Worm (Caenorhabditis elegans) whole organism, dauer: Measurements from ENCODE around the gene Y14H12B.1.

Source experiments
- unc-62 ChIP-seq: sonication (generic microtip); optimal IDR thresholded peaks from 2 replicates; lab custom pipeline; 2017; ENCODE audit warnings: missing biosample characterization, missing genetic modification reagents, missing genetic modification characterization

Gene Y14H12B.1

DNA sequence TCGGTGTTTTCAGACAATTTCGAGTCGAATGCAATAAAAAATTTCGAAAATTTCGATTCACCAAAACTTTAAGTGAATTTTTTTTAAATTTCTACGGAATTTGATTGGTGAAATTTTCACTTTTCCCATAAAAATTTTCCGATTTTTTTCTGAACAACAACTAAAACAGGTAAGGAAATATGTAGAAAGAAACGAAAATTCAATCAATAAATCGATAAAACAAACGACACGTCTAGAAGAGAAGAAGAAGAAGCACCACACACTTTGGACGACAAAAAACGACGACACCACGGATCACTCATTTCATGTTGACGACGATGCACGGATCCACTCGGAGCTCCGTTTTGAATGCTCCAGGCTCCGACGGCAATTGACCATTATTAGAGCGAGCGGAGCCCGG is 11.6 kb upstream of the Y14H12B.1 start:
- no peak for TF ChIP-seq unc-62 (GFP tag; lab: Kevin White, UChicago)

DNA sequence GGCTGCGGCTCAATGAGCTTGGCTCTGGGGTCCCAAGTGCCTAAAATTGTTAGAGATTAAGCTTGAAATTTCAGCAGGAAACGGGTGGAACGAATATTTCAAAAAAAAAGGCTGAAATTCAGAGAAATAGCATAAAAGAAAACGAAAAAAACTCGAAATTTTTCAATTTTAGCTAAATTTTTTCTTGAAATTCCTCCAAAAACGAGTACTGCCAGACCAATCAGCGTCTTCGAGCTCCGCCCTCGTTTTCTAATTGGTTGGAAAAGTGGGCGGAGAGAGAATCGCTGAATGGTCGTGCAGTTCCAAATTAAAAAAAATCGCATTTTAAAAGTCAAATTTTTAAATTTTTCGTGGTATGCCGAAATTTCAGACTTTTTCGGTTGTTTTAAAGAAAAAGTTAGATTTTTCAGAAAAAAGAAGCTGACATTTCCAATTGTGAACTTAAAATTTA is 6.3 kb upstream of the Y14H12B.1 start, which contains the start of gene plpp-1.1:
plpp-1.1 (minus strand) TSS at position 51 of the 451 bp plus-strand sequence.
- TF ChIP-seq unc-62 (GFP tag; lab: Kevin White, UChicago) = no peak

DNA sequence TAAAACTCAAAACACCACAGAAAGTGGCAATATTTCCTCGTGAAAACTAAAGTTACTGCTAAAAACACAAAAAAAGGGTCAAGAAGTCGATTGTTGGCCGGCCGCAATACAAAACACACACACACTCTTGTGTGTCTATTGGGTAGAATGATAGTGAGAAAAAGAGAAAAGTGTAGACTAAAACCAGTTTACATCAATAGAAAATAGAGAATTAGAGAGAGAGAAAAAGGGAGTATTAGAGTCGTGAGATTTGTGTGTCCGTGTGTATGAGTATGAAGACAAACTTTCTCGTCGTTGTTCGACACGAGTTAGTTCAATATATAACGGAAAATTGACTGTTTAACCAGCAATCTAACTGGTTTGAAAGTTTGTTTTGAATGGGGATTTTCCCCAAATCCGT is 4.8 kb upstream of the Y14H12B.1 start:
- TF ChIP-seq unc-62 (GFP tag; lab: Kevin White, UChicago) = no peak

DNA sequence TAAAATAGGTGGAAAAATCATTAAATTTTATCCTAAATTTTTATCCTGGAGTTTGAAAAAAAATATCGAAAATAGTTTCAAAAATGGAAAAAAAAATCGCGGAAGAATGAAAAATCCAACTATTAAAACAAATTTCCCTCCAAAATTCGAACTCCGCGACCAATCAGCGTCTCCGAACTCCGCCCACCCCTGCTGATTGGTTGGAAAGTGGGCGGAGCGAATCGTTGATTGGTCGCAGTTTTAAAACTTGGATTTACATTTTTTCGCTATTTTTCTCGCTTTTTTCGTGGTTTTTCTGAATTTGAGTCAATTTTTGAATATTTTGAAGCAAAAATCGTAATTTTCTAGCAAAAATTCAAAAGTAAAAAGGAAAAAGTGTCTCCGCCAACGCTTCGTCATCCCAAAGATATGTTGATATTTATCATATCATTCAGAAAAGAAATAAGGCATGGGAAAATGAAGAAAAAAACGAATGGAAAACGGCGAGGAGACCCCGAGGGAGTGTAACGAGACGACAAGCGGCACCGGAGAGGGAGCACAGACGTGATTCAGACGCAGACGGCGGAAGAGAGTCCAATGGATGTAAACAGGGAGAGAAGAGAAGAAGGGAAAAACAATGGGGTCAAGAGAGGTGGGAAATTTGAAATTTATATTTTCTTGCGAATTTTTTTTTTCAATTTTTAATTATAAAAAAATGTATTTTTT is 3.6 kb upstream of the Y14H12B.1 start:
- TF ChIP-seq unc-62 (GFP tag; lab: Kevin White, UChicago) = no peak

DNA sequence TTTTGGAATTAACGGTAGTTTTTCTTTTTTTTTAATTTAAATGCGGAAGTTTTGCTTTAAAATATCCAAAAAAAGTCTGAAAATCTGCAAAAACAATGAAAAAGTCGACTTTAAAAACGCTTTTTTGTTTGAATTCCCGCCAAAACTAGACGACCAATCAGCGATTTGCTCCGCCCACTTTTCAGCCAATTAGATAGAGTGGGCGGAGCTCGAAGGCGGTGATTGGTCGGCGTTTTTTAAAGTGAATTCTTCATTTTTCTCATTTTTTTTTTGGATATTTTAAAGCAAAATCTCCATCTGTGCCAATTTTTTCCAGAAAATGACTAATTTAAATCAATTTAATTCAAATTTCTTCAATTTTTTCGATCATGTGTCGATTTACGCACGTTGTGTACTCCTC is 3.0 kb upstream of the Y14H12B.1 start:
- no peak for TF ChIP-seq unc-62 (GFP tag; lab: Kevin White, UChicago)

DNA sequence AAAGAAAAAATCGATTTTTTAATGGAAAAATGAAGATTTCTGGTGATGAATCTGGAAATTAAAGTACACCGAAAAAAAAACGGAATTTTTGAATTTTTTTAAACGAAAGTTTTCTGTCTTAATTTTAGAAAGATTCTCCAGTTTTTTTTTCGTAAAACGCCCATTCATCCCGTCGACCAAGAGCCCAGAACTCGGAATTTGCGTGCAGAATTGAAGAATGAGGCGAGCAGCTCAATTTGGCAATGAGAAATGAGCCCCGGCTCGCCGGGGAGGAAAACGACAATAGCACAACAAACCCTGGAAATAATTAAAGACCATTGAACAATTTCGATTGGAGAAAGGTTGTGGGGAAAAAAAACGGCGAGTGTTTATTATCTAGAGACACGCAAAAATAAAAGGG is 2.4 kb upstream of the Y14H12B.1 start:
- TF ChIP-seq unc-62 (GFP tag; lab: Kevin White, UChicago) = no peak

DNA sequence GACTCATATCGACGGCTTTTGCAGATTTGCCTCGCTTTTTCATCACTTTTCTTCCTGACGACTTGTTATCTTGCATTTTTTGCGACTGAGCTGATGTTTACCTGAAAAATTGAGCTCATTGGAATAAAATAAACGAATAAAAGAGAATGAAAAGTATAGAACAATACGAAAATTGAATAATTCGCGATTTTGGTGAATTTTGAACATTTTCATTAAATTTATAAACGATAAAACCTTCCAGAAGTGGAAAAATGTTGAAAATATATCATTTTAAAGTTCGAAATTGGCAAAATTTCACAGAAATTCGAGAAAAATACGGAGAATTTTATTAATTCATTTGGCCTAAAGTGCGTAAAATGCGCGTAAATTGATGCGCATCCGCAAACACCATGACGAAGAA is 607 bp upstream of the Y14H12B.1 start, which contains the start of gene Y14H12B.2:
Y14H12B.2 (minus strand) TSS at position 101 of the 400 bp plus-strand sequence.
- TF ChIP-seq unc-62 (GFP tag; lab: Kevin White, UChicago) = no peak

DNA sequence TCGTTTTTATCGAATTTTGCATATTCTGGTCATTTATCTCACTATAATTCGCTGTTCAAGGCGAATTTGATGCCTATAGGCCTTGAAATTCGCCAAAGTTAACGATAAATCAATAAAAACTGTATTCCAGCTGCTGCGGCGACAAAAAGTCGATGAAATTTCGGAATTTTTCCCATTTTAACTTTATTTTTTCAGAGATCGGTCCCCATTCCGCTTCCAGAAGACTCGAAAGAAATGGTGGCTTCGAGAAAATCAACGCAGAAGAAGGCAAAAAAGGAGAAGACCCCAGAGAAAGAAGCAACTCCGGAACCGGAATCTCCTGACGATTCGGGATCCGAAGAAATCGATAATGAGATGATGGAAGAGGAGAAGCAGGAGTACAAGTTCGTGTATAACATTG is 851 bp downstream of the Y14H12B.1 start:
- no peak for TF ChIP-seq unc-62 (GFP tag; lab: Kevin White, UChicago)

DNA sequence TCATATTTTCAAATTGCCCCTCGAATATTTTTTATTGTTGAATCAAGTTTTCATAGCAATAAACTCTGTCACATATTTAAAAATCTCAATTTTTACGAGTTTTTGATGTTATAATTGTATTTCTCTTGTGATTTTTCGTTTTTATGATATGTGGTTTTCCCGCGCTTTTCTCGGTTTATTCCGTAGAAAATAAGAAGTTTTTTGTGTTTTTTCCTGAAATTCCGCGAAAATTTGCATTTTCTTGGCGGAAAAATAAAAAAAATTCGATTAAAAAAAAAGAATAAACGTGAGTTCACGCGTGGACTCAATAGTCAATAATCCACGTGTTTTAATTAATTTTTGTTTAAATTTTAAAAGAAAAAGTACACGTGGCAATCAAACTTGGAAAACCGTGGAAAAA is 1.7 kb downstream of the Y14H12B.1 start:
- TF ChIP-seq unc-62 (GFP tag; lab: Kevin White, UChicago) = no peak

DNA sequence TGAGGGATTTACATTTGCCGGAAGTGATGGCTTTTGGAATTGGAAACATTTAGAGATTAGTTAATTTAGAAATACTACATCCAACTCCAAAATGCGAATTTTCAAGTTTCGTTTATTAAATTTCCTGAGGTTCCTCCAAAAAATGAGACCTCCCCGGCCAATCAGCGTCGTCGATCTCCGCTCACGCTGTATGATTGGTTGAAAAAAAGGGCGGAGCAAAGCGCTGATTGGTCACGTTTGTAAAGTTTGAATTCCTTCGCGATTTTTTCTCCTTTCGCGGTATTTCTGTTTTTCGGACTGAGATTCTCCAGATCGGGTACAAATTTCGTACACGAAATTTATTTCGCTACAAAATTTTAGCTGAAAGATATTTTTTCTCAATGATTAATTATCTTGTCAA is 13.2 kb downstream of the Y14H12B.1 start:
- TF ChIP-seq unc-62 (GFP tag; lab: Kevin White, UChicago) = no peak

DNA sequence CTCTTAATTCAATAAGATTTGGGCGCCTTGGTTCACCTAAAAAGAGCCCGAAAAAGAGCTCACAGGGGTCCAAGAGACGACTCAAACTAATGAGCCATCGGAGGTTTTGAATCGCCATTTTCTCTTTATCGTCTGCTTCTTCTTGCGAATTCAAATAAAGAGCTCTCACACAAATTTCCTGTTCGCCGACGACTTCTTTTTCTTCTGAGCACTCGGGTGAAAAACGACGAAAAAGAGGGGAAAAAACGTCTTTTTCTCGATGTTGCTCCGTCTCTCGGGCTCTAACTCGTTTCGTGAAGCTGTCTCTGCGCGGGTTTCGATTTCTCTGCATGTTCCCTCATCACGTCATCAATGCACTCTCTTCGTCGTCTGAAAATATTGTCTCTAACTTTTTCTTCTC is 14.3 kb downstream of the Y14H12B.1 start:
- TF ChIP-seq unc-62 (GFP tag; lab: Kevin White, UChicago) = no peak

DNA sequence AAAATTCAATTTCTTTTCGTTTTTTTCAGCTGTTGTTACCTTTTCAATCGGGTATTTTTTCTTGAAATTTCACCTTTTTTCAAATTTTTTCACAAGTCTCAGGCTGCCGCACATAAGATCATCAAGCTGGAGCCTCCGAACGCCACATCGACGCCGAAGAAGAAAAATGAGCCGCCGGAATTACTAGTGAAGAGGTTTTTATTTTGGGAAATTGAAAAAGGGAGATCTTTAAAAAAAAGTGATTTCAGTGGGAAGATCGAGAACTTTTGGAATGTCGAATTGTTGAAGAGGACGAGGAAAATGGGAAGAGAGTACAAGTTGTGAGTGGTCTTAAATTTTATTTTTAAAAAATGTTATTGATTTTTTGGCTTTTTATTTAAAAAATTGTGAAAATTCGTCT is 15.8 kb downstream of the Y14H12B.1 start, which contains the start of gene sea-2:
sea-2 (plus strand) TSS at position 301 of the 400 bp plus-strand sequence.
- TF ChIP-seq unc-62 (GFP tag; lab: Kevin White, UChicago) = no peak

DNA sequence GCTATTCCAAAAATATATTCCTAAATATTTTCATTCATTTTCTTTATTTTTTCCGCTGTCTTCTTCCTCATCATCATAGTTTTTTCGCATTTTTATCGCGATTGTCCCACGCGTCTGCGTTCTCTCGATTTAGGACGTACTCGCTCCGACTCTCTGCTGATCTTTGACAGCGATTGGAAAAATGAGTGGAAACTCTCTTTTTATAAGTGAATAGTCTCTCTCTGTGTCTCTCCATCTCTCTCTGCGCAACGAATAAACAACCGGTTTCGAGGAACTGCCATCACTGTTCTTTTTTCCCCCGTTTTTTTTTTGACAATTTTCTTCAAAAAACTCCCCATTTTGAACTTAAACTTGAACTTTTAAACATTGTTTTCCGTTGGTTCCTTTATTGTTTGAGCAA is 17.1 kb downstream of the Y14H12B.1 start:
- no peak for TF ChIP-seq unc-62 (GFP tag; lab: Kevin White, UChicago)

DNA sequence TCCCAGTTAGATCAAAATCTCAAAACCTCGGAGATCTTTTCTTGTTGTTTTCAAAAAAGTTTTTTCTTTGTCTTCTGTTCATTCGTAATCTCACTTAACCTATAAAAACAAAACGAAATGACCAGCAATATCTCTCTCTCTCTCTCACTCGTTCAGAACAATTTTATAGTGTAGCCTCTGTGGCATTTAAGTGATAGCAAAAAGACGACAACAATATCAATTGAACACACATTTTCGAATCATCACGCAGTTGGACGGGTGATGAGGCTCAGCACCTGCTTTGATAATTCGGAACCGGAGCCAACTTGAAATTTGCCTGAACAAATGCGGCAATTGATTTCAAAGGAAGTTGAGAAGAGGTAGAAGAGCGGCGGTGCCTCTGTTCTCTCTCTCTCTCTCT is 18.1 kb downstream of the Y14H12B.1 start:
- TF ChIP-seq unc-62 (GFP tag; lab: Kevin White, UChicago) = no peak

DNA sequence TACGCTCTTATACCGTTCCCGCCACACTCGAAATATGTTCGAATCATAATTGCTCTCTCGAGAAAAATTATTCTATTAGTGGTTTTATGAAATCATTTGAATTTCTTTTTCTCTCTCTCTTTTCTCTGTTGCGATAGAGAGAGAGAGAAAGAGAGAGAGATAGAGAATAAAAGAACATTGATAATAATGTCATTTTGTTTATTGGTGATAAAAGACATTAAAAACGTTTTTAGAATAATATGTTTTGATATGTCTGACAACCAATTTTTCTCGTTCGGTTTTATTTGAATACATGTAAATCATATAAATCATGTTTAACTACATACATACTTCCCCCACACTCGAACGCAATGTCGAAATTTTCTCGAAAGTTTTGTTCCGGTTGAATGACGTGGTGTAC is 18.7 kb downstream of the Y14H12B.1 start:
- no peak for TF ChIP-seq unc-62 (GFP tag; lab: Kevin White, UChicago)

DNA sequence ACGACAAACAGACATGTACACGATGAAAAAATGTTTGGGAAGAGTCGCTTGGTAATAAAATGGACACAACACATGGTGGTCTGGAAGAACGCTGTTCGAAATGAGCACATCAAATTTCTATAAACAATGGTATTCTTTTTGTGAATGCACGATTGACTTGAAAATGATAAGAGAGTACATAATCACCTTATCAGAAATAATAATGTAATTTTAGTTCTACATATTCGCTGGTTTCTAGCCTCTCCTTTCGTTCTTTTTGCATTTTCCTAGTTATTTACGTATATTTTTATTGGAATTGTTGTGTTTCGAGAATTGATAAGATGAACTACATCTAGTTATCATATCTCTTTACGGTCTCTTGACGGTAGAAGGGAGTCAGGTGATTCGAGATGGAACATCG is 19.8 kb downstream of the Y14H12B.1 start:
- TF ChIP-seq unc-62 (GFP tag; lab: Kevin White, UChicago) = no peak

DNA sequence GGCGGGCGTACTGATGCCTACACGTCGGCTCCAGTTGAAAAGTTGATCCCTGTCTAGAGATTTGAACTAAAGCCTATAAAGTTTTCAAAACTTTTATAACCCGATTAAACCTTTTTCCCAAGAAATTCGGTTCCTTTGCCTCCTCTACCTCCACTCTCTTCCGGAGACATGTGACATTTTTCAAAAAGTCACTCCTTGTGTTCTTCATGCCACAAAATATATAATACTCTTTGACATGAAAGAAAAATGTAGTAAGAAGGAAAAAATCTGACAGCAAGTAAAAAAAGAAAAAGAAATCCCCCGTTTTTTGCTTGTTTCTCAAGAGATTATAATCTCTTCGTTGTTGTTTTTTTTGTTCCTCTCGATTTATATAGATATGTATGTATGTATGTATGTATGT is 20.6 kb downstream of the Y14H12B.1 start:
- TF ChIP-seq unc-62 (GFP tag; lab: Kevin White, UChicago) = no peak
